Fruit fly (Drosophila melanogaster): ENCODE measurements around the gene eEF2.

Gene eEF2

dm6 chr2L:21658529-21659009 is 23.4 kb downstream of the eEF2 start, which contains the start of gene Cul2:
TSS of gene Cul2 (plus strand) at chr2L:21658735.
- TF ChIP-seq Sin3A (optimal IDR thresholded peaks at IDR 0.05) (peak; percentile 24), Hey (tag; optimal IDR thresholded peaks at IDR 0.05) (no peak), stc (GFP tag; IDR thresholded peaks at IDR 0.05) (no peak), row (GFP tag; IDR thresholded peaks at IDR 0.05) (peak; percentile 86), ato (GFP tag; IDR thresholded peaks at IDR 0.05; ENCODE audit: partially characterized antibody) (peak; percentile 65), CG3838 (GFP tag; optimal IDR thresholded peaks at IDR 0.05) (no peak), E2f1 (GFP tag; IDR thresholded peaks at IDR 0.05) (no peak), Lim3 (GFP tag; IDR thresholded peaks at IDR 0.05) (no peak), CG4282 (GFP tag; optimal IDR thresholded peaks at IDR 0.05) (no peak), dpn (GFP tag; optimal IDR thresholded peaks at IDR 0.05) (peak; percentile 41 to 50), CG13424 (tag; optimal IDR thresholded peaks at IDR 0.05) (peak; percentile 50), Hmx (GFP tag; optimal IDR thresholded peaks at IDR 0.05) (peak; percentile 11), Chrac-16 (GFP tag; optimal IDR thresholded peaks at IDR 0.05) (peak; percentile 41), CG18011 (GFP tag; optimal IDR thresholded peaks at IDR 0.05) (no peak), CG7928 (GFP tag; optimal IDR thresholded peaks at IDR 0.05) (no peak), Atf3 (GFP tag; optimal IDR thresholded peaks at IDR 0.05) (peak; percentile 8), Stat92E (GFP tag; optimal IDR thresholded peaks at IDR 0.05) (no peak), CG18262 (tag; optimal IDR thresholded peaks at IDR 0.05) (no peak), CG6689 (GFP tag; IDR thresholded peaks at IDR 0.05) (no peak), CG8089 (GFP tag; optimal IDR thresholded peaks at IDR 0.05) (peak; percentile 37), NC2α (GFP tag; optimal IDR thresholded peaks at IDR 0.05) (no peak), CG9797 (GFP tag; optimal IDR thresholded peaks at IDR 0.05) (no peak), Scr (GFP tag; IDR thresholded peaks at IDR 0.05; ENCODE audit: partially characterized antibody) (peak; percentile 84), CG15479 (GFP tag; optimal IDR thresholded peaks at IDR 0.05) (no peak), bab2 (GFP tag; optimal IDR thresholded peaks at IDR 0.05) (peak; percentile 38), sqz (GFP tag; optimal IDR thresholded peaks at IDR 0.05) (peak; percentile 87), Spps (tag; optimal IDR thresholded peaks at IDR 0.05) (no peak), inv (GFP tag; IDR thresholded peaks at IDR 0.05; ENCODE audit: partially characterized antibody) (peak; percentile 75), Meics (GFP tag; optimal IDR thresholded peaks at IDR 0.05) (peak; percentile 20), sd (tag; optimal IDR thresholded peaks at IDR 0.05) (no peak), her (GFP tag; optimal IDR thresholded peaks at IDR 0.05) (peak; percentile 21), Vsx1 (GFP tag; optimal IDR thresholded peaks at IDR 0.05) (no peak), Dll (GFP tag; IDR thresholded peaks at IDR 0.05; ENCODE audit: partially characterized antibody) (peak; percentile 86), rib (GFP tag; IDR thresholded peaks at IDR 0.05) (peak; percentile 64), Atf-2 (GFP tag; optimal IDR thresholded peaks at IDR 0.05) (peak; percentile 5), Nf-YC (tag; optimal IDR thresholded peaks at IDR 0.05) (no peak), CG30431 (GFP tag; optimal IDR thresholded peaks at IDR 0.05) (no peak), Bdp1 (GFP tag; optimal IDR thresholded peaks at IDR 0.05) (no peak), da (GFP tag; optimal IDR thresholded peaks at IDR 0.05) (no peak), CG3847 (GFP tag; IDR thresholded peaks at IDR 0.05) (no peak), Atf6 (GFP tag; IDR thresholded peaks at IDR 0.05) (no peak), CG2116 (GFP tag; optimal IDR thresholded peaks at IDR 0.05) (peak; percentile 57), pan (optimal IDR thresholded peaks at IDR 0.05) (no peak), pan (GFP tag; optimal IDR thresholded peaks at IDR 0.05 in 1 of 2, IDR thresholded peaks at IDR 0.05 in 1 of 2) (peak in 1 of 2 experiments; percentile 21), CG12299 (tag; optimal IDR thresholded peaks at IDR 0.05) (no peak), zfh2 (GFP tag; optimal IDR thresholded peaks at IDR 0.05) (peak; percentile 51), BEAF-32 (GFP tag; optimal IDR thresholded peaks at IDR 0.05) (peak; percentile 88), E2f2 (GFP tag; IDR thresholded peaks at IDR 0.05) (peak; percentile 43; the same call in 1 of the 2 replicates), CG7786 (GFP tag; optimal IDR thresholded peaks at IDR 0.05) (peak; percentile 39), knrl (GFP tag; IDR thresholded peaks at IDR 0.05; ENCODE audit: partially characterized antibody) (peak; percentile 88; the same call in 2 of the 3 replicates), B-H2 (GFP tag; optimal IDR thresholded peaks at IDR 0.05) (no peak)

Measured in whole organism, embryonic.